Worm (Caenorhabditis elegans) whole organism, L4/young adult: ENCODE results near the gene srx-7.

ENCODE experiments used
- dao-5 ChIP-seq: sonication (generic microtip); optimal IDR thresholded peaks from 2 replicates; lab custom pipeline; 2016; ENCODE audit warnings: missing genotype, missing genetic modification characterization, moderate library complexity, missing compliant biosample characterization
- him-1 ChIP-seq: sonication (generic microtip); optimal IDR thresholded peaks from 2 replicates; lab custom pipeline; 2016; ENCODE audit warnings: missing genotype, missing genetic modification reagents, missing genetic modification characterization, missing compliant biosample characterization

DNA sequence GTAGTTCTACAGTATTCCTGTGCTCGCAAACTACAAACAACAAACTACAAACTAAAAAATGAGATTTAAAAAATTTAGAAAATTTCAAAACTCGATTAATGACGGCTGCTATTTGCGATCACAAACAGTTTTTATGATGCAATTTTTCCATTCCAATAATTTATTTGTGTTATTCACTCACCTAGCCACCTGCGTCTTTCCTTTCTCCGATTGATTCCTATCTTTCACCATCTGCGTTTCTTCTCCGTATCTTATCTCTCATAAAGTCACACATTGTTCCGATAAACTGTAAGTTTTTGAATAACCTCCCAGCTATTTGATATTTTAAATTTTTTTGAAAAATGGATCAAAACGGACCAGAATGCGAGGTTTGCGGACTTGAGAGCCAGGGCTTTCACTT, 25.8 kb upstream of the srx-7 start, which contains the start of gene nhr-132:
- TF ChIP-seq him-1 (tag; lab: Kevin White, UChicago) = no peak
- no peak for TF ChIP-seq dao-5 (tag; lab: Kevin White, UChicago)
